Fruit fly (Drosophila melanogaster) whole organism, wandering third instar larva: ENCODE measurements around the gene LanB1.

Experiments used
- CG32264 ChIP-seq: fragments of 200-800 bp; sonication (Bioruptor generic); optimal IDR thresholded peaks from 2 replicates; lab custom pipeline; 2016; ENCODE audit warnings: missing biosample characterization, missing genetic modification characterization
- Mio ChIP-seq: sonication (Bioruptor generic); optimal IDR thresholded peaks from 2 replicates; lab custom pipeline; 2016; ENCODE audit warnings: missing biosample characterization, missing genetic modification characterization
- psq ChIP-seq: fragments of 200-800 bp; sonication (Bioruptor generic); optimal IDR thresholded peaks from 3 replicates; lab custom pipeline; 2017; ENCODE audit warnings: missing biosample characterization, mild to moderate bottlenecking, missing genetic modification characterization, moderate library complexity
- usp ChIP-seq: fragments of >200 bp; optimal IDR thresholded peaks from 2 replicates; lab custom pipeline; 2017; ENCODE audit warnings: missing biosample characterization, missing genetic modification characterization

- TF ChIP-seq usp (GFP tag; lab: Kevin White, UChicago) = no peak
- no peak for TF ChIP-seq Mio
- TF ChIP-seq CG32264 (GFP tag; lab: Kevin White, UChicago) = no peak
- no peak for TF ChIP-seq psq (GFP tag; lab: Kevin White, UChicago)
Observed at dm6 chr2L:7840152-7840551, 28.9 kb downstream of the LanB1 start, which contains the start of gene CG14537.
